Fruit fly (Drosophila melanogaster) whole organism, embryonic: ENCODE data around the gene Obp99c.

Experiments used
- Ada2b ChIP-seq: fragments of 200-800 bp; sonication (Bioruptor generic); IDR thresholded peaks from 2 replicates; pipeline ENCODE4 v1.3.6; 2022; ENCODE audit warnings: missing biosample characterization, missing genetic modification characterization
- Awh ChIP-seq: fragments of 200-800 bp; sonication (Bioruptor generic); IDR thresholded peaks from 2 replicates; pipeline ENCODE4, ENCODE4 v1.3.6; 2022; ENCODE audit warnings: missing biosample characterization, missing genetic modification characterization
- Blimp-1 ChIP-seq: fragments of 200-800 bp; sonication (Bioruptor generic); optimal IDR thresholded peaks from 3 replicates; lab custom pipeline; 2018; ENCODE audit warnings: missing biosample characterization, missing genetic modification characterization, mild to moderate bottlenecking, moderate library complexity, missing genetic modification reagents
- CG10209 ChIP-seq: fragments of 200-800 bp; sonication (Bioruptor generic); optimal IDR thresholded peaks from 3 replicates; lab custom pipeline; 2017; ENCODE audit warnings: missing biosample characterization, mild to moderate bottlenecking, missing genetic modification characterization, missing genetic modification reagents
- CG10565 ChIP-seq: fragments of 200-800 bp; sonication (Bioruptor generic); optimal IDR thresholded peaks from 3 replicates; lab custom pipeline; 2016; ENCODE audit warnings: missing biosample characterization, mild to moderate bottlenecking, missing genetic modification characterization
- CG12236 ChIP-seq: fragments of 200-800 bp; sonication (Bioruptor generic); optimal IDR thresholded peaks from 2 replicates; lab custom pipeline; 2016; ENCODE audit warnings: missing biosample characterization, missing genetic modification characterization
- CG14014 ChIP-seq: fragments of 200-800 bp; sonication (Bioruptor generic); IDR thresholded peaks from 2 replicates; pipeline ENCODE4 v1.3.6; 2022; ENCODE audit warnings: missing biosample characterization, missing genetic modification characterization
- CG14710 ChIP-seq: fragments of 200-800 bp; sonication (Bioruptor generic); optimal IDR thresholded peaks from 3 replicates; lab custom pipeline; 2019; ENCODE audit warnings: missing biosample characterization, mild to moderate bottlenecking, missing genetic modification characterization, moderate library complexity
- CG16813 ChIP-seq: fragments of 200-800 bp; sonication (Bioruptor generic); IDR thresholded peaks from 3 replicates; pipeline ENCODE4 v1.3.6; 2022; ENCODE audit warnings: missing biosample characterization, missing genetic modification characterization; ENCODE audit not compliant: partially characterized antibody
- CG17328 ChIP-seq: fragments of 200-800 bp; sonication (Bioruptor generic); IDR thresholded peaks from 2 replicates; pipeline ENCODE4 v1.3.6; 2022; ENCODE audit warnings: missing biosample characterization, missing genetic modification characterization
- CG18764 ChIP-seq: fragments of 200-800 bp; sonication (Bioruptor generic); optimal IDR thresholded peaks from 3 replicates; lab custom pipeline; 2016; ENCODE audit warnings: missing biosample characterization, missing genetic modification characterization
- CG30431 ChIP-seq: fragments of 200-800 bp; sonication (Bioruptor generic); optimal IDR thresholded peaks from 2 replicates; lab custom pipeline; 2017; ENCODE audit warnings: missing biosample characterization, missing genetic modification characterization
- CG32772 ChIP-seq: fragments of 200-800 bp; sonication (Bioruptor generic); IDR thresholded peaks from 2 replicates; pipeline ENCODE4 v1.3.6; 2022; ENCODE audit warnings: missing biosample characterization, missing genetic modification characterization
- CG3726 ChIP-seq: fragments of 200-800 bp; sonication (Bioruptor generic); IDR thresholded peaks from 3 replicates; pipeline ENCODE4, ENCODE4 v1.3.6; 2022; ENCODE audit warnings: missing biosample characterization, missing genetic modification characterization
- CG4282 ChIP-seq: fragments of 200-800 bp; sonication (Bioruptor generic); optimal IDR thresholded peaks from 2 replicates; lab custom pipeline; 2016; ENCODE audit warnings: missing biosample characterization, missing genetic modification characterization
- CG6272 ChIP-seq: fragments of 200-800 bp; sonication (Bioruptor generic); IDR thresholded peaks from 2 replicates; pipeline ENCODE4 v1.3.6; 2022; ENCODE audit warnings: missing biosample characterization, missing genetic modification characterization
- CG6854 ChIP-seq: fragments of 200-800 bp; sonication (Bioruptor generic); optimal IDR thresholded peaks from 3 replicates; lab custom pipeline; 2017; ENCODE audit warnings: missing biosample characterization, mild to moderate bottlenecking, missing genetic modification characterization
- Dref ChIP-seq: fragments of 200-800 bp; sonication (Bioruptor generic); IDR thresholded peaks from 2 replicates; pipeline ENCODE4 v1.3.6; 2022; ENCODE audit warnings: missing biosample characterization, missing genetic modification characterization
- Elba2 ChIP-seq: fragments of 200-800 bp; sonication (Bioruptor generic); optimal IDR thresholded peaks from 3 replicates; lab custom pipeline; 2016; ENCODE audit warnings: missing biosample characterization, missing genetic modification characterization
- Hey ChIP-seq: fragments of 200-800 bp; sonication (Bioruptor generic); optimal IDR thresholded peaks from 3 replicates; lab custom pipeline; 2018; ENCODE audit warnings: missing biosample characterization, mild to moderate bottlenecking, missing genetic modification characterization
- Kr ChIP-seq: fragments of 200-800 bp; sonication (Bioruptor generic); optimal IDR thresholded peaks from 2 replicates; lab custom pipeline; 2017; ENCODE audit warnings: missing biosample characterization, mild to moderate bottlenecking, missing genetic modification characterization
- Meics ChIP-seq: fragments of 200-800 bp; sonication (Bioruptor generic); optimal IDR thresholded peaks from 2 replicates; lab custom pipeline; 2017; ENCODE audit warnings: missing biosample characterization, mild to moderate bottlenecking, missing genetic modification characterization
- NC2β ChIP-seq: fragments of 200-800 bp; sonication (Bioruptor generic); optimal IDR thresholded peaks from 2 replicates; lab custom pipeline; 2016; ENCODE audit warnings: missing biosample characterization, missing genetic modification characterization
- Ptx1 ChIP-seq: fragments of 200-800 bp; sonication (Bioruptor generic); IDR thresholded peaks from 2 replicates; pipeline ENCODE4 v1.3.6; 2022; ENCODE audit warnings: missing biosample characterization, missing genetic modification characterization
- Usf ChIP-seq: fragments of 200-800 bp; sonication (Bioruptor generic); optimal IDR thresholded peaks from 2 replicates; lab custom pipeline; 2017; ENCODE audit warnings: missing genotype, missing biosample characterization, missing genetic modification characterization
- Xbp1 ChIP-seq: fragments of 200-800 bp; sonication (Bioruptor generic); optimal IDR thresholded peaks from 3 replicates; lab custom pipeline; 2016; ENCODE audit warnings: missing biosample characterization, mild to moderate bottlenecking, missing genetic modification characterization
- ab ChIP-seq: fragments of 200-800 bp; sonication (Bioruptor generic); optimal IDR thresholded peaks from 2 replicates; lab custom pipeline; 2016; ENCODE audit warnings: missing biosample characterization, missing genetic modification characterization
- abd-A ChIP-seq: fragments of 200-800 bp; sonication (Bioruptor generic); optimal IDR thresholded peaks from 3 replicates; lab custom pipeline; 2019; ENCODE audit warnings: missing biosample characterization, mild to moderate bottlenecking, missing genetic modification characterization, moderate library complexity
- aop ChIP-seq: fragments of 200-800 bp; sonication (Bioruptor generic); IDR thresholded peaks from 2 replicates; pipeline ENCODE4 v1.3.6; 2022; ENCODE audit warnings: missing biosample characterization, missing genetic modification characterization
- cas ChIP-seq: fragments of 200-800 bp; sonication (Bioruptor generic); IDR thresholded peaks from 2 replicates; pipeline ENCODE4 v1.3.6; 2022; ENCODE audit warnings: missing biosample characterization, missing genetic modification characterization
- ci ChIP-seq: fragments of 200-800 bp; sonication (Bioruptor generic); IDR thresholded peaks from 3 replicates; pipeline ENCODE4 v1.3.6; 2022; ENCODE audit warnings: missing biosample characterization, missing genetic modification characterization
- fd3F ChIP-seq: fragments of 200-800 bp; sonication (Bioruptor generic); optimal IDR thresholded peaks from 2 replicates; lab custom pipeline; 2018; ENCODE audit warnings: missing biosample characterization, mild to moderate bottlenecking, missing genetic modification characterization, moderate library complexity
- ftz-f1 ChIP-seq: fragments of 200-800 bp; sonication (Bioruptor generic); optimal IDR thresholded peaks from 2 replicates; lab custom pipeline; 2016; ENCODE audit warnings: missing biosample characterization, missing genetic modification characterization
- grau ChIP-seq: fragments of 200-800 bp; optimal IDR thresholded peaks from 3 replicates; lab custom pipeline; 2019; ENCODE audit warnings: missing biosample characterization, mild to moderate bottlenecking, missing genetic modification characterization, moderate library complexity
- grn ChIP-seq: fragments of 200-800 bp; sonication (Bioruptor generic); optimal IDR thresholded peaks from 3 replicates; lab custom pipeline; 2017; ENCODE audit warnings: missing biosample characterization, missing genetic modification characterization
- ham ChIP-seq: fragments of 200-800 bp; sonication (Bioruptor generic); IDR thresholded peaks from 2 replicates; pipeline ENCODE4 v1.3.6; 2022; ENCODE audit warnings: missing biosample characterization, missing genetic modification characterization
- kni ChIP-seq: fragments of 200-800 bp; sonication (Bioruptor generic); optimal IDR thresholded peaks from 3 replicates; lab custom pipeline; 2017; ENCODE audit warnings: mild to moderate bottlenecking, missing biosample characterization, missing genetic modification reagents, missing genetic modification characterization
- lab ChIP-seq: fragments of 200-800 bp; sonication (Bioruptor generic); optimal IDR thresholded peaks from 3 replicates; lab custom pipeline; 2017; ENCODE audit warnings: missing biosample characterization, missing genetic modification characterization, mild to moderate bottlenecking, moderate library complexity, missing genetic modification reagents
- lbe ChIP-seq: fragments of 200-800 bp; sonication (Bioruptor generic); optimal IDR thresholded peaks from 2 replicates; lab custom pipeline; 2016; ENCODE audit warnings: missing biosample characterization, mild to moderate bottlenecking, missing genetic modification characterization
- otp ChIP-seq: fragments of 200-800 bp; sonication (Bioruptor generic); IDR thresholded peaks from 3 replicates; pipeline ENCODE4, ENCODE4 v1.3.6; 2022; ENCODE audit warnings: missing biosample characterization, missing genetic modification characterization
- pnt ChIP-seq: fragments of 200-800 bp; sonication (Bioruptor generic); optimal IDR thresholded peaks from 3 replicates; lab custom pipeline; 2016; ENCODE audit warnings: missing biosample characterization, missing genetic modification characterization
- seq ChIP-seq: fragments of 200-800 bp; sonication (Bioruptor generic); IDR thresholded peaks from 2 replicates; pipeline ENCODE4 v1.3.6; 2022; ENCODE audit warnings: missing biosample characterization, missing genetic modification characterization
- sisA ChIP-seq: fragments of 200-800 bp; sonication (Bioruptor generic); IDR thresholded peaks from 2 replicates; pipeline ENCODE4 v1.3.6; 2022; ENCODE audit warnings: missing biosample characterization, missing genetic modification characterization
- slbo ChIP-seq: fragments of 200-800 bp; sonication (Bioruptor generic); IDR thresholded peaks from 2 replicates; pipeline ENCODE4 v1.3.6; 2022; ENCODE audit warnings: missing biosample characterization, missing genetic modification characterization
- stwl ChIP-seq: fragments of 200-800 bp; sonication (Bioruptor generic); optimal IDR thresholded peaks from 3 replicates; lab custom pipeline; 2018; ENCODE audit warnings: missing biosample characterization, mild to moderate bottlenecking, missing genetic modification characterization, moderate library complexity
- tio ChIP-seq: fragments of 200-800 bp; sonication (Bioruptor generic); optimal IDR thresholded peaks from 2 replicates; lab custom pipeline; 2017; ENCODE audit warnings: missing biosample characterization, missing genetic modification characterization, inconsistent platforms
- unc-4 ChIP-seq: fragments of 200-800 bp; sonication (Bioruptor generic); IDR thresholded peaks from 2 replicates; pipeline ENCODE4 v1.3.6; 2022; ENCODE audit warnings: missing biosample characterization, missing genetic modification characterization; ENCODE audit not compliant: partially characterized antibody
- vnd ChIP-seq: fragments of 200-800 bp; sonication (Bioruptor generic); IDR thresholded peaks from 3 replicates; pipeline ENCODE4 v1.3.6; 2022; ENCODE audit warnings: missing biosample characterization, missing genetic modification characterization; ENCODE audit not compliant: partially characterized antibody
- vvl ChIP-seq: fragments of 200-800 bp; sonication (Bioruptor generic); IDR thresholded peaks from 2 replicates; pipeline ENCODE4 v1.3.6; 2022; ENCODE audit warnings: missing biosample characterization, missing genetic modification characterization
- zen2 ChIP-seq: fragments of 200-800 bp; sonication (Bioruptor generic); IDR thresholded peaks from 3 replicates; pipeline ENCODE4 v1.3.6; 2022; ENCODE audit warnings: missing biosample characterization, missing genetic modification characterization; ENCODE audit not compliant: partially characterized antibody

Obp99c gene

dm6 chr3R:29725577-29726240 is 36.6 kb upstream of the Obp99c start, which contains the start of gene Kul (continued):
- TF ChIP-seq ci (GFP tag; lab: Robert Waterston, UW) (0 out of 3 replicates have a peak, but pooled peaks have one; percentile 18), lbe (GFP tag; lab: Kevin White, UChicago) (no peak), CG3726 (GFP tag; lab: Robert Waterston, UW) (no peak), abd-A (tag; lab: Kevin White, UChicago) (no peak), stwl (peak; percentile 90), CG18764 (GFP tag; lab: Kevin White, UChicago) (no peak), NC2β (no peak), Ptx1 (GFP tag; lab: Robert Waterston, UW) (peak; percentile 28; the same call in 1 of the 2 replicates), Blimp-1 (no peak), ftz-f1 (no peak), CG17328 (GFP tag; lab: Robert Waterston, UW) (no peak), sisA (GFP tag; lab: Robert Waterston, UW) (no peak), zen2 (GFP tag; lab: Robert Waterston, UW) (no peak), tio (GFP tag; lab: Kevin White, UChicago) (no peak), Awh (GFP tag; lab: Robert Waterston, UW) (no peak), Xbp1 (no peak), CG14710 (tag; lab: Kevin White, UChicago) (peak; percentile 99), grau (tag; lab: Kevin White, UChicago) (peak; percentile 48), slbo (GFP tag; lab: Robert Waterston, UW) (peak; percentile 46; the same call in 1 of the 2 replicates), unc-4 (GFP tag; lab: Robert Waterston, UW) (no peak), Usf (GFP tag; lab: Kevin White, UChicago) (no peak), CG6272 (no peak), CG14014 (peak; percentile 47; the same call in 1 of the 2 replicates), CG12236 (GFP tag; lab: Kevin White, UChicago) (no peak), seq (GFP tag; lab: Robert Waterston, UW) (no peak), Meics (GFP tag; lab: Kevin White, UChicago) (no peak), Dref (GFP tag; lab: Robert Waterston, UW) (peak; percentile 45), CG32772 (GFP tag; lab: Robert Waterston, UW) (peak; percentile 72), kni (GFP tag; lab: Kevin White, UChicago) (no peak), Elba2 (GFP tag; lab: Kevin White, UChicago) (no peak), aop (GFP tag; lab: Robert Waterston, UW) (no peak), otp (GFP tag; lab: Robert Waterston, UW) (no peak), grn (GFP tag; lab: Kevin White, UChicago) (no peak), CG10565 (no peak), vnd (GFP tag; lab: Robert Waterston, UW) (0 out of 3 replicates have a peak, but pooled peaks have one; percentile 13), Hey (no peak), pnt (GFP tag; lab: Kevin White, UChicago) (peak; percentile 11), CG16813 (GFP tag; lab: Robert Waterston, UW) (peak; percentile 50; the same call in 2 of the 3 replicates), Ada2b (GFP tag; lab: Robert Waterston, UW) (no peak), cas (GFP tag; lab: Robert Waterston, UW) (no peak), vvl (GFP tag; lab: Robert Waterston, UW) (0 out of 2 replicates have a peak, but pooled peaks have one; percentile 33), Kr (GFP tag; lab: Kevin White, UChicago) (no peak), fd3F (GFP tag; lab: Kevin White, UChicago) (no peak), ab (no peak), lab (GFP tag; lab: Kevin White, UChicago) (no peak), CG30431 (GFP tag; lab: Kevin White, UChicago) (no peak), ham (no peak), CG6854 (GFP tag; lab: Kevin White, UChicago) (no peak), CG10209 (GFP tag; lab: Kevin White, UChicago) (no peak), CG4282 (GFP tag; lab: Kevin White, UChicago) (peak; percentile 93)
